Fruit fly (Drosophila melanogaster): Measurements from ENCODE around the gene to.

The to gene

dm6 chr3R:25225483-25225882, 14.5 kb upstream of the to start:
- TF ChIP-seq gl (tag; optimal IDR thresholded peaks at IDR 0.05): no peak
- TF ChIP-seq rn (GFP tag; IDR thresholded peaks at IDR 0.05): no peak
- no peak for TF ChIP-seq CG8301 (tag; optimal IDR thresholded peaks at IDR 0.05)
- no peak for TF ChIP-seq D1 (tag; optimal IDR thresholded peaks at IDR 0.05)
- TF ChIP-seq CG14655 (GFP tag; optimal IDR thresholded peaks at IDR 0.05): no peak
- TF ChIP-seq CG4496 (GFP tag; IDR thresholded peaks at IDR 0.05): no peak
- TF ChIP-seq Ets98B (GFP tag; IDR thresholded peaks at IDR 0.05): no peak
- no peak for TF ChIP-seq CG15710 (tag; optimal IDR thresholded peaks at IDR 0.05)
- no peak for TF ChIP-seq CG34367 (tag; optimal IDR thresholded peaks at IDR 0.05)
- no peak for TF ChIP-seq Pif1A (GFP tag; optimal IDR thresholded peaks at IDR 0.05)
- TF ChIP-seq fd96Ca (GFP tag; IDR thresholded peaks at IDR 0.05): no peak
- no peak for TF ChIP-seq EcR (GFP tag; optimal IDR thresholded peaks at IDR 0.05)
- TF ChIP-seq CG13204 (GFP tag; optimal IDR thresholded peaks at IDR 0.05): no peak
- TF ChIP-seq CG10348 (GFP tag; IDR thresholded peaks at IDR 0.05): no peak
- TF ChIP-seq CG9948 (tag; optimal IDR thresholded peaks at IDR 0.05): no peak
- TF ChIP-seq CG32121 (GFP tag; IDR thresholded peaks at IDR 0.05): no peak

- TF ChIP-seq rn (GFP tag; IDR thresholded peaks at IDR 0.05) (peak; percentile 54), fd96Ca (GFP tag; IDR thresholded peaks at IDR 0.05) (peak; percentile 56), EcR (GFP tag; optimal IDR thresholded peaks at IDR 0.05) (no peak), Ets98B (GFP tag; IDR thresholded peaks at IDR 0.05) (peak; percentile 64), CG12605 (GFP tag; IDR thresholded peaks at IDR 0.05) (peak; percentile 49), D1 (tag; optimal IDR thresholded peaks at IDR 0.05) (peak; percentile 73), gl (tag; optimal IDR thresholded peaks at IDR 0.05) (peak; percentile 68), Pif1A (GFP tag; optimal IDR thresholded peaks at IDR 0.05) (peak; percentile 93), CG17806 (tag; optimal IDR thresholded peaks at IDR 0.05) (peak; percentile 84), CG15710 (tag; optimal IDR thresholded peaks at IDR 0.05) (peak; percentile 91), CG4496 (GFP tag; IDR thresholded peaks at IDR 0.05) (peak; percentile 76; the same call in 2 of the 3 replicates), CG10348 (GFP tag; IDR thresholded peaks at IDR 0.05) (0 out of 2 replicates have a peak, but pooled peaks have one; percentile 7), CG9948 (tag; optimal IDR thresholded peaks at IDR 0.05) (peak; percentile 92), CG14655 (GFP tag; optimal IDR thresholded peaks at IDR 0.05) (peak; percentile 97), Pif1B (GFP tag; optimal IDR thresholded peaks at IDR 0.05) (peak; percentile 90), Snoo (tag; optimal IDR thresholded peaks at IDR 0.05) (peak; percentile 92), CG8301 (tag; optimal IDR thresholded peaks at IDR 0.05) (peak; percentile 94), CG34367 (tag; optimal IDR thresholded peaks at IDR 0.05) (peak; percentile 82), CG13204 (GFP tag; optimal IDR thresholded peaks at IDR 0.05) (peak; percentile 67), CG8159 (tag; optimal IDR thresholded peaks at IDR 0.05) (peak; percentile 92), CG32121 (GFP tag; IDR thresholded peaks at IDR 0.05) (peak; percentile 71; the same call in 1 of the 2 replicates)
Observed at dm6 chr3R:25232271-25232989, 7.5 kb upstream of the to start, which contains the start of gene Cad96Cb. TSS of gene Cad96Cb (minus strand) at chr3R:25232321.

dm6 chr3R:25235362-25235761, 4.6 kb upstream of the to start, which contains the start of gene Sil1:
TSS of gene Sil1 (minus strand) at chr3R:25235529.
- TF ChIP-seq CG14655 (GFP tag; optimal IDR thresholded peaks at IDR 0.05) (no peak), CG12605 (GFP tag; IDR thresholded peaks at IDR 0.05) (no peak), rn (GFP tag; IDR thresholded peaks at IDR 0.05) (no peak), CG17806 (tag; optimal IDR thresholded peaks at IDR 0.05) (no peak), CG32121 (GFP tag; IDR thresholded peaks at IDR 0.05) (no peak)

- no peak for TF ChIP-seq EcR (GFP tag; optimal IDR thresholded peaks at IDR 0.05)
- no peak for TF ChIP-seq CG12605 (GFP tag; IDR thresholded peaks at IDR 0.05)
- TF ChIP-seq CG4496 (GFP tag; IDR thresholded peaks at IDR 0.05): no peak
- no peak for TF ChIP-seq CG8159 (tag; optimal IDR thresholded peaks at IDR 0.05)
- no peak for TF ChIP-seq CG17806 (tag; optimal IDR thresholded peaks at IDR 0.05)
- TF ChIP-seq Snoo (tag; optimal IDR thresholded peaks at IDR 0.05): no peak
- no peak for TF ChIP-seq D1 (tag; optimal IDR thresholded peaks at IDR 0.05)
Observed at dm6 chr3R:25236121-25236520, 3.9 kb upstream of the to start.

dm6 chr3R:25237314-25237713, 2.7 kb upstream of the to start, which contains the start of gene Jhbp7:
TSS of gene Jhbp7 (plus strand) at chr3R:25237614.
- TF ChIP-seq EcR (GFP tag; optimal IDR thresholded peaks at IDR 0.05): peak; percentile 81
- no peak for TF ChIP-seq gl (tag; optimal IDR thresholded peaks at IDR 0.05)

- peak; percentile 3 for TF ChIP-seq CG17806 (tag; optimal IDR thresholded peaks at IDR 0.05)
- no peak for TF ChIP-seq D1 (tag; optimal IDR thresholded peaks at IDR 0.05)
- peak; percentile 22 for TF ChIP-seq CG15710 (tag; optimal IDR thresholded peaks at IDR 0.05)
- peak; percentile 94 for TF ChIP-seq EcR (GFP tag; optimal IDR thresholded peaks at IDR 0.05)
- peak; percentile 60 for TF ChIP-seq CG8159 (tag; optimal IDR thresholded peaks at IDR 0.05)
- TF ChIP-seq CG34367 (tag; optimal IDR thresholded peaks at IDR 0.05): peak; percentile 11
- no peak for TF ChIP-seq Pif1B (GFP tag; optimal IDR thresholded peaks at IDR 0.05)
- peak; percentile 33 for TF ChIP-seq CG9948 (tag; optimal IDR thresholded peaks at IDR 0.05)
Observed at dm6 chr3R:25238771-25239700, 944 bp upstream of the to start.
